Fruit fly (Drosophila melanogaster) whole organism, pupa: ENCODE data around the gene CG12662.

Experiments used
- CG10348 ChIP-seq: fragments of 200-800 bp; sonication (Bioruptor generic); IDR thresholded peaks from 2 replicates; pipeline ENCODE4 v1.3.6; 2022; ENCODE audit warnings: missing biosample characterization, missing genetic modification characterization
- CG13204 ChIP-seq: fragments of 200-800 bp; sonication (Bioruptor generic); optimal IDR thresholded peaks from 2 replicates; lab custom pipeline; 2018; ENCODE audit warnings: missing biosample characterization, mild to moderate bottlenecking, missing genetic modification characterization, moderate library complexity
- CG14655 ChIP-seq: fragments of 200-800 bp; sonication (Bioruptor generic); optimal IDR thresholded peaks from 3 replicates; lab custom pipeline; 2017; ENCODE audit warnings: mild to moderate bottlenecking, missing biosample characterization, missing genetic modification reagents, missing genetic modification characterization
- CG17806 ChIP-seq: fragments of 200-800 bp; sonication (Bioruptor generic); optimal IDR thresholded peaks from 2 replicates; lab custom pipeline; 2018; ENCODE audit warnings: missing biosample characterization, mild to moderate bottlenecking, missing genetic modification characterization, moderate library complexity
- CG34367 ChIP-seq: fragments of 200-800 bp; sonication (Bioruptor generic); optimal IDR thresholded peaks from 2 replicates; lab custom pipeline; 2018; ENCODE audit warnings: missing biosample characterization, mild to moderate bottlenecking, missing genetic modification characterization
- CG4496 ChIP-seq: fragments of 200-800 bp; sonication (Bioruptor generic); IDR thresholded peaks from 3 replicates; pipeline ENCODE4 v1.3.6; 2022; ENCODE audit warnings: missing biosample characterization, missing genetic modification characterization
- CG8301 ChIP-seq: fragments of 200-800 bp; sonication (Bioruptor generic); optimal IDR thresholded peaks from 2 replicates; lab custom pipeline; 2018; ENCODE audit warnings: missing biosample characterization, mild to moderate bottlenecking, missing genetic modification characterization
- CG9948 ChIP-seq: fragments of 200-800 bp; sonication (Bioruptor generic); optimal IDR thresholded peaks from 2 replicates; lab custom pipeline; 2018; ENCODE audit warnings: missing biosample characterization, mild to moderate bottlenecking, missing genetic modification characterization, moderate library complexity
- D1 ChIP-seq: fragments of 200-800 bp; sonication (Bioruptor generic); optimal IDR thresholded peaks from 2 replicates; lab custom pipeline; 2018; ENCODE audit warnings: missing biosample characterization, mild to moderate bottlenecking, missing genetic modification characterization, moderate library complexity
- EcR ChIP-seq: fragments of 200-800 bp; sonication (Bioruptor generic); optimal IDR thresholded peaks from 3 replicates; lab custom pipeline; 2019; ENCODE audit warnings: missing biosample characterization, missing genetic modification characterization, mild to moderate bottlenecking, moderate library complexity, missing genetic modification reagents
- Pif1A ChIP-seq: fragments of 200-800 bp; sonication (Bioruptor generic); optimal IDR thresholded peaks from 3 replicates; lab custom pipeline; 2016; ENCODE audit warnings: missing biosample characterization, missing genetic modification characterization
- Pif1B ChIP-seq: fragments of 200-800 bp; sonication (Bioruptor generic); optimal IDR thresholded peaks from 3 replicates; lab custom pipeline; 2016; ENCODE audit warnings: missing biosample characterization, missing genetic modification characterization
- Snoo ChIP-seq: fragments of 200-800 bp; sonication (Bioruptor generic); optimal IDR thresholded peaks from 3 replicates; lab custom pipeline; 2017; ENCODE audit warnings: missing biosample characterization, mild to moderate bottlenecking, missing genetic modification characterization, inconsistent platforms
- rn ChIP-seq: fragments of 200-800 bp; sonication (Bioruptor generic); IDR thresholded peaks from 2 replicates; pipeline ENCODE4 v1.3.6; 2022; ENCODE audit warnings: missing biosample characterization, missing genetic modification characterization

DNA sequence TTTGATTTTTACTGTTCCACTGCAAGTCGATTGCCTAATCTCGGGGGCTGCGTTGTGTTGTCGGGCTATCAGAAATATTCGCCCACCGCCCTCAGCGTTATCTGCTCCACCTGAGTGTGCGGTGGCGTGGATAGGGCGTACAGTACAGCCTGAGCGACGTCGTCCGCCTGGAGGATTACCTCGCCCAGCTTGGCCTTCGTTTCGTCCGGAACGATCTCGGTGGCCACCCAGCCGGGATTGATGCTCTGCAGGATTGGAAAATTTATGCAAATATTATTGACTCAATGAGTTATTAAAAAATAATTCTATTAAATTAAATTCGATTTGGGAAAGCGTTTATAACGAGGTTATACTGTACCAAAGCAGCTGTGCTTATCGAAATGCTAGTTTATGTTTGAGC is 11.1 kb downstream of the CG12662 start:
- TF ChIP-seq EcR (GFP tag; lab: Kevin White, UChicago), result no peak
- no peak for TF ChIP-seq Pif1A
- no peak for TF ChIP-seq CG9948 (tag; lab: Kevin White, UChicago)
- no peak for TF ChIP-seq CG4496
- TF ChIP-seq Pif1B (GFP tag; lab: Kevin White, UChicago), result no peak
- no peak for TF ChIP-seq D1
- no peak for TF ChIP-seq CG17806 (tag; lab: Kevin White, UChicago)
- TF ChIP-seq CG34367, result no peak
- TF ChIP-seq Snoo (tag; lab: Kevin White, UChicago), result peak; percentile 7
- no peak for TF ChIP-seq CG10348 (GFP tag; lab: Robert Waterston, UW)
- TF ChIP-seq CG13204 (GFP tag; lab: Kevin White, UChicago), result no peak
- TF ChIP-seq rn (GFP tag; lab: Robert Waterston, UW), result no peak
- TF ChIP-seq CG14655 (GFP tag; lab: Kevin White, UChicago), result no peak
- TF ChIP-seq CG8301, result no peak
